Fruit fly (Drosophila melanogaster): Measurements from ENCODE around the gene polo.

DNA sequence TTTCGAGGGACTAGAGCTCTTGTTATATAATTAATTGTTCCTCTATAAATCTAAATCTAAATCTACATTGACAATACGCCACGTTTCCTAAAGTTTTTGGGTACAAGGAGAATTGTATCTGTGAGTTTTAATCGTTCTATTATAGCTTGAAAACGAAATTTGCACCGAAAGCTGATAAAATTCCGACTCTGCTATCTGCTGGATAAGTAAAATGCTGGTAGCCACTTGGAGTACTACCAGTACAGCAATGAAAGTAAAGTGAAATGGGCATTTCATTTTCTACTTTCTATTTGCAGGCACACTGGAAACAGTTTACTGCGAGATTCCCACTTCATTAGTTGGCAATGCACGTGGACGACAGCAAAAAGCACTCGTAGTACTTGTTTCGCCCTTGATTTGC lies 43.7 kb downstream of the polo start, which contains the start of gene CG5618:
- no peak for TF ChIP-seq fkh (GFP tag; optimal IDR thresholded peaks at IDR 0.05)
- TF ChIP-seq salr (GFP tag; optimal IDR thresholded peaks at IDR 0.05): no peak
- TF ChIP-seq Gug (GFP tag; IDR thresholded peaks at IDR 0.05): no peak
- TF ChIP-seq esn (GFP tag; optimal IDR thresholded peaks at IDR 0.05): no peak
- no peak for TF ChIP-seq CG9139 (GFP tag; optimal IDR thresholded peaks at IDR 0.05)
- TF ChIP-seq fd59A (GFP tag; optimal IDR thresholded peaks at IDR 0.05): no peak
- no peak for TF ChIP-seq CG6808 (GFP tag; optimal IDR thresholded peaks at IDR 0.05)
- TF ChIP-seq Eip75B (GFP tag; optimal IDR thresholded peaks at IDR 0.05): no peak
- TF ChIP-seq Blimp-1 (GFP tag; optimal IDR thresholded peaks at IDR 0.05): no peak
- no peak for TF ChIP-seq vri (GFP tag; optimal IDR thresholded peaks at IDR 0.05)
- no peak for TF ChIP-seq net (GFP tag; optimal IDR thresholded peaks at IDR 0.05)
- no peak for TF ChIP-seq cyc (GFP tag; optimal IDR thresholded peaks at IDR 0.05)
- TF ChIP-seq eg (GFP tag; IDR thresholded peaks at IDR 0.05): no peak
- no peak for TF ChIP-seq CG10669 (GFP tag; optimal IDR thresholded peaks at IDR 0.05)
